Worm (Caenorhabditis elegans) whole organism, early embryonic: ENCODE results near the gene Y76A2B.4.

Experiments used
- B0310.2 ChIP-seq: sonication (generic microtip); optimal IDR thresholded peaks from 2 replicates; lab custom pipeline; 2016; ENCODE audit warnings: mild to moderate bottlenecking, missing genetic modification characterization, missing compliant biosample characterization
- ama-1 ChIP-seq: fragments of 150-350 bp; optimal IDR thresholded peaks from 2 replicates; lab custom pipeline; 2014
- ceh-13 ChIP-seq: fragments of 200-800 bp; sonication (Bioruptor generic); optimal IDR thresholded peaks from 2 replicates; lab custom pipeline; 2018; ENCODE audit warnings: mild to moderate bottlenecking, missing genetic modification characterization, missing compliant biosample characterization
- ets-7 ChIP-seq: sonication (generic microtip); optimal IDR thresholded peaks from 2 replicates; lab custom pipeline; 2016; ENCODE audit warnings: missing genotype, missing genetic modification characterization, missing compliant biosample characterization
- flt-1 ChIP-seq: fragments of 200-800 bp; sonication (Bioruptor generic); IDR thresholded peaks from 2 replicates; pipeline ENCODE4 v1.3.6; 2022; ENCODE audit warnings: missing genetic modification characterization, missing compliant biosample characterization
- hmbx-1 ChIP-seq: sonication (generic microtip); optimal IDR thresholded peaks from 2 replicates; lab custom pipeline; 2016; ENCODE audit warnings: mild to moderate bottlenecking, missing genetic modification characterization, missing compliant biosample characterization
- hmg-4 ChIP-seq: fragments of 200-800 bp; sonication (Bioruptor generic); optimal IDR thresholded peaks from 2 replicates; lab custom pipeline; 2018; ENCODE audit warnings: mild to moderate bottlenecking, missing genetic modification characterization, missing compliant biosample characterization
- scrt-1 ChIP-seq: fragments of 200-800 bp; sonication (Bioruptor generic); IDR thresholded peaks from 2 replicates; pipeline ENCODE4 v1.3.6; 2022; ENCODE audit warnings: missing genetic modification characterization, missing compliant biosample characterization
- tbx-11 ChIP-seq: fragments of 200-800 bp; sonication (Bioruptor generic); IDR thresholded peaks from 2 replicates; pipeline ENCODE4 v1.3.6; 2022; ENCODE audit warnings: missing genetic modification characterization, missing compliant biosample characterization
- tbx-37 ChIP-seq: fragments of 200-800 bp; sonication (Bioruptor generic); conservative IDR thresholded peaks from 2 replicates; pipeline ENCODE4 v1.3.6; 2022; ENCODE audit warnings: missing genetic modification reagents, missing genetic modification characterization, missing compliant biosample characterization
- tra-4 ChIP-seq: sonication (generic microtip); optimal IDR thresholded peaks from 2 replicates; lab custom pipeline; 2017; ENCODE audit warnings: missing genetic modification characterization, missing compliant biosample characterization

ce11 chrIII:13575610-13576232 lies 29.1 kb upstream of the Y76A2B.4 start, which contains the start of gene osm-7:
- TF ChIP-seq ets-7 (tag; lab: Kevin White, UChicago), result no peak
- no peak for TF ChIP-seq ama-1 (lab: Kevin White, UChicago)
- TF ChIP-seq hmg-4, result no peak
- no peak for TF ChIP-seq flt-1 (GFP tag; lab: Robert Waterston, UW)
- TF ChIP-seq scrt-1 (GFP tag; lab: Robert Waterston, UW), result no peak
- no peak for TF ChIP-seq tbx-37 (GFP tag; lab: Robert Waterston, UW)
- TF ChIP-seq ceh-13, result no peak
- TF ChIP-seq tra-4 (tag; lab: Kevin White, UChicago), result no peak
- TF ChIP-seq hmbx-1 (tag; lab: Kevin White, UChicago), result no peak
- TF ChIP-seq B0310.2 (tag; lab: Kevin White, UChicago), result no peak
- TF ChIP-seq tbx-11 (GFP tag; lab: Robert Waterston, UW), result no peak
